Fruit fly (Drosophila melanogaster): ENCODE measurements around the gene Spag1.

Gene Spag1

DNA sequence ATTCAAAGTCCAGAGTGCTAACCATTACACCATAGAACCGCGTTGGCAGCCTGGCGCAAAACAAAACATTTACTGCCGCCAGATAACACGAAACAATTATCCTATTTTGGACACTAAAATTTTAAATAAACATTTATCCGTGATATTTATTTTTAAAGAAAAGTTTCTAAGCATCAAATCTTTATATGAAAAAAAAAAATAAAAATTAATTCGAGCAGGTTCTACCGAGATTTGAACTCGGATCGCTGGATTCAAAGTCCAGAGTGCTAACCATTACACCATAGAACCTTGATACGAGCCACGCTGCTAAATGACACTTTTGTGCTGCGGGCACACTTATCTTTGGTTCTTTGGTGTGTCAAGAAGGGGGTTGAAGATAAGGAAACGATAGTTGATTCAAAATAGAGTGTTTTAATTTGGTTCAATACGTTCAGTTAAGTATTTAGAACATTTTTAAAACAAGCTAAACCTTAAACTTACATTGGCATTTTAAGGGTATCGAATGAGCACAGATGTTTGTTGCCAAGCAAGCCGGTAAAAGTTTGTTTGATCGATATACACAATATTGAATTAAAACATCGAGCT lies at the start of gene Spag1:
Gene Spag1, plus strand, starts transcription at position 535 of the 585 bp plus-strand sequence.
- TF ChIP-seq CG10348 (GFP tag; IDR thresholded peaks at IDR 0.05) = no peak
- peak; percentile 45 for TF ChIP-seq CG17806 (tag; optimal IDR thresholded peaks at IDR 0.05)
- no peak for TF ChIP-seq CG9948 (tag; optimal IDR thresholded peaks at IDR 0.05)
- no peak for TF ChIP-seq CG32121 (GFP tag; IDR thresholded peaks at IDR 0.05)
- no peak for TF ChIP-seq fd96Ca (GFP tag; IDR thresholded peaks at IDR 0.05)
- TF ChIP-seq CG14655 (GFP tag; optimal IDR thresholded peaks at IDR 0.05) = no peak
- peak; percentile 70 for TF ChIP-seq CG12605 (GFP tag; IDR thresholded peaks at IDR 0.05)
- TF ChIP-seq Ets98B (GFP tag; IDR thresholded peaks at IDR 0.05) = peak; percentile 38; the same call in 1 of the 2 replicates
- peak; percentile 26 for TF ChIP-seq CG8301 (tag; optimal IDR thresholded peaks at IDR 0.05)
- no peak for TF ChIP-seq rn (GFP tag; IDR thresholded peaks at IDR 0.05)
- TF ChIP-seq CG13204 (GFP tag; optimal IDR thresholded peaks at IDR 0.05) = no peak
- TF ChIP-seq Snoo (tag; optimal IDR thresholded peaks at IDR 0.05) = peak; percentile 3
- no peak for TF ChIP-seq CG34367 (tag; optimal IDR thresholded peaks at IDR 0.05)
- TF ChIP-seq CG8159 (tag; optimal IDR thresholded peaks at IDR 0.05) = peak; percentile 3
- TF ChIP-seq gl (tag; optimal IDR thresholded peaks at IDR 0.05) = peak; percentile 58
- TF ChIP-seq CG4496 (GFP tag; IDR thresholded peaks at IDR 0.05) = no peak
- TF ChIP-seq CG15710 (tag; optimal IDR thresholded peaks at IDR 0.05) = peak; percentile 5
- peak; percentile 34 for TF ChIP-seq Pif1A (GFP tag; optimal IDR thresholded peaks at IDR 0.05)
- peak; percentile 68 for TF ChIP-seq Pif1B (GFP tag; optimal IDR thresholded peaks at IDR 0.05)
- TF ChIP-seq D1 (tag; optimal IDR thresholded peaks at IDR 0.05) = peak; percentile 35
- peak; percentile 31 for TF ChIP-seq EcR (GFP tag; optimal IDR thresholded peaks at IDR 0.05)

dm6 chr3R:26899982-26900381 lies 47.6 kb upstream of the Spag1 start:
- no peak for TF ChIP-seq CG13204 (GFP tag; optimal IDR thresholded peaks at IDR 0.05)
- peak; percentile 37 for TF ChIP-seq CG8301 (tag; optimal IDR thresholded peaks at IDR 0.05)
- peak; percentile 48 for TF ChIP-seq CG14655 (GFP tag; optimal IDR thresholded peaks at IDR 0.05)
- TF ChIP-seq Ets98B (GFP tag; IDR thresholded peaks at IDR 0.05) = peak; percentile 68
- TF ChIP-seq CG34367 (tag; optimal IDR thresholded peaks at IDR 0.05) = peak; percentile 0
- peak; percentile 20 for TF ChIP-seq CG9948 (tag; optimal IDR thresholded peaks at IDR 0.05)
- 0 out of 2 replicates have a peak, but pooled peaks have one; percentile 36 for TF ChIP-seq CG12605 (GFP tag; IDR thresholded peaks at IDR 0.05)
- peak; percentile 58 for TF ChIP-seq Pif1A (GFP tag; optimal IDR thresholded peaks at IDR 0.05)
- peak; percentile 47 for TF ChIP-seq CG8159 (tag; optimal IDR thresholded peaks at IDR 0.05)
- TF ChIP-seq CG10348 (GFP tag; IDR thresholded peaks at IDR 0.05) = no peak
- TF ChIP-seq CG17806 (tag; optimal IDR thresholded peaks at IDR 0.05) = peak; percentile 42
- 0 out of 2 replicates have a peak, but pooled peaks have one; percentile 48 for TF ChIP-seq CG32121 (GFP tag; IDR thresholded peaks at IDR 0.05)
- TF ChIP-seq CG15710 (tag; optimal IDR thresholded peaks at IDR 0.05) = peak; percentile 36
- TF ChIP-seq CG4496 (GFP tag; IDR thresholded peaks at IDR 0.05) = peak; percentile 73
- no peak for TF ChIP-seq fd96Ca (GFP tag; IDR thresholded peaks at IDR 0.05)
- peak; percentile 55 for TF ChIP-seq Pif1B (GFP tag; optimal IDR thresholded peaks at IDR 0.05)
- TF ChIP-seq D1 (tag; optimal IDR thresholded peaks at IDR 0.05) = no peak
- TF ChIP-seq rn (GFP tag; IDR thresholded peaks at IDR 0.05) = 0 out of 2 replicates have a peak, but pooled peaks have one; percentile 3

dm6 chr3R:26906034-26906433 lies 41.6 kb upstream of the Spag1 start:
- TF ChIP-seq gl (tag; optimal IDR thresholded peaks at IDR 0.05) (no peak), D1 (tag; optimal IDR thresholded peaks at IDR 0.05) (no peak), CG32121 (GFP tag; IDR thresholded peaks at IDR 0.05) (no peak), CG4496 (GFP tag; IDR thresholded peaks at IDR 0.05) (no peak), CG10348 (GFP tag; IDR thresholded peaks at IDR 0.05) (no peak), Pif1A (GFP tag; optimal IDR thresholded peaks at IDR 0.05) (no peak), CG13204 (GFP tag; optimal IDR thresholded peaks at IDR 0.05) (no peak), CG17806 (tag; optimal IDR thresholded peaks at IDR 0.05) (no peak), CG9948 (tag; optimal IDR thresholded peaks at IDR 0.05) (no peak), Snoo (tag; optimal IDR thresholded peaks at IDR 0.05) (no peak), CG15710 (tag; optimal IDR thresholded peaks at IDR 0.05) (no peak), Pif1B (GFP tag; optimal IDR thresholded peaks at IDR 0.05) (no peak), CG34367 (tag; optimal IDR thresholded peaks at IDR 0.05) (no peak), CG14655 (GFP tag; optimal IDR thresholded peaks at IDR 0.05) (no peak), CG8301 (tag; optimal IDR thresholded peaks at IDR 0.05) (no peak), CG8159 (tag; optimal IDR thresholded peaks at IDR 0.05) (no peak), fd96Ca (GFP tag; IDR thresholded peaks at IDR 0.05) (no peak), Ets98B (GFP tag; IDR thresholded peaks at IDR 0.05) (no peak)

dm6 chr3R:26906711-26907510 lies 40.7 kb upstream of the Spag1 start:
- TF ChIP-seq CG8159 (tag; optimal IDR thresholded peaks at IDR 0.05) = no peak
- TF ChIP-seq CG8301 (tag; optimal IDR thresholded peaks at IDR 0.05) = no peak
- TF ChIP-seq Snoo (tag; optimal IDR thresholded peaks at IDR 0.05) = no peak
- TF ChIP-seq CG13204 (GFP tag; optimal IDR thresholded peaks at IDR 0.05) = no peak
- no peak for TF ChIP-seq D1 (tag; optimal IDR thresholded peaks at IDR 0.05)
- no peak for TF ChIP-seq CG34367 (tag; optimal IDR thresholded peaks at IDR 0.05)
- TF ChIP-seq fd96Ca (GFP tag; IDR thresholded peaks at IDR 0.05) = peak; percentile 39; the same call in 1 of the 3 replicates
- TF ChIP-seq Pif1B (GFP tag; optimal IDR thresholded peaks at IDR 0.05) = no peak
- TF ChIP-seq CG32121 (GFP tag; IDR thresholded peaks at IDR 0.05) = 0 out of 2 replicates have a peak, but pooled peaks have one; percentile 13
- no peak for TF ChIP-seq EcR (GFP tag; optimal IDR thresholded peaks at IDR 0.05)
- TF ChIP-seq CG4496 (GFP tag; IDR thresholded peaks at IDR 0.05) = peak; percentile 16; the same call in 1 of the 3 replicates
- no peak for TF ChIP-seq CG10348 (GFP tag; IDR thresholded peaks at IDR 0.05)
- no peak for TF ChIP-seq CG17806 (tag; optimal IDR thresholded peaks at IDR 0.05)
- no peak for TF ChIP-seq gl (tag; optimal IDR thresholded peaks at IDR 0.05)
- no peak for TF ChIP-seq rn (GFP tag; IDR thresholded peaks at IDR 0.05)
- TF ChIP-seq CG12605 (GFP tag; IDR thresholded peaks at IDR 0.05) = no peak
- TF ChIP-seq Pif1A (GFP tag; optimal IDR thresholded peaks at IDR 0.05) = no peak
- TF ChIP-seq CG9948 (tag; optimal IDR thresholded peaks at IDR 0.05) = no peak
- no peak for TF ChIP-seq CG15710 (tag; optimal IDR thresholded peaks at IDR 0.05)
- TF ChIP-seq CG14655 (GFP tag; optimal IDR thresholded peaks at IDR 0.05) = no peak
- TF ChIP-seq Ets98B (GFP tag; IDR thresholded peaks at IDR 0.05) = no peak

Data from whole organism, pupa.